Fruit fly (Drosophila melanogaster): ENCODE data around the gene CG17350.

Gene CG17350

DNA sequence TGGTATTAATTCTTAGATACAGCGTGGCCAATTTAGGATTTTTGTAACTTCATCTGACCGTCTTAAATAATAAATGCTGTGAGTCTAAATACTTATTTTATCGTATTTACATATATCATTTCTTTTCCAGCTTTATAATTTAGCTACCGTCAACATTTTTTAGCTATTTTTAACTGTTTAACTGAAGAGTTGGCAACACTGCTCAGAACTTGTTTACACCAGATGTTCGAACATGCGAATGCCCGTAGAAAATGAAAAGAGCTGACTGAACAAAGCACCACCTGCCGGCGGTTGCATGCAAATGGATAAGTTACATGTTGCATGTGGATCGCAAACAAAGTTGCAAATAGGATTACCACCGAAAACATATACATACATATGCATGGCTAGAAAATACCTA lies 17.2 kb upstream of the CG17350 start (continued):
- TF ChIP-seq scrt (GFP tag; optimal IDR thresholded peaks at IDR 0.05) (peak; percentile 49), Hmr (GFP tag; optimal IDR thresholded peaks at IDR 0.05) (peak; percentile 6), CG6175 (GFP tag; IDR thresholded peaks at IDR 0.05) (peak; percentile 87; the same call in 2 of the 3 replicates), row (GFP tag; IDR thresholded peaks at IDR 0.05) (peak; percentile 77)

DNA sequence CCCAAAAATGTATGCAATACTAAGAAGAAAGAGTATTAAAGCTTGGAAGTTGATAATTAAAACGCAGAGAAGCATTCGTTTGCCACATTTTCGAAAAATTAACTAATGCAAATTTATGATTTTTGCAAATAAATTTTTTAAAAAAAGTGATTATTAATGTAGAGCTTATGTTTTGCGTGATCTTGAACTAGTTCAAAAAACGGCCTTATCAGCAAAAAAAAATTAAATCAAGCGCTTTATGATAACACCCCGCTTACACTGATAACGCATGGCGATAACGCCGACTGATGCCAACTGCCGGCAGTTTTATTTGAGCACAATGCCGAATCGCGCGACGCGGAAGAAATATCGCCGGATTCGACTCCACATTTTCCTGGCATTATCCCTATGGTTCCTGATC lies 16.7 kb upstream of the CG17350 start, which contains the start of gene CG13086:
Gene CG13086, plus strand, starts transcription at position 301 of the 400 bp plus-strand sequence.
- no peak for TF ChIP-seq Med (GFP tag)
- TF ChIP-seq kah (GFP tag; optimal IDR thresholded peaks at IDR 0.05), result no peak
- TF ChIP-seq CrebB (tag; optimal IDR thresholded peaks at IDR 0.05), result no peak
- no peak for TF ChIP-seq lilli (GFP tag; optimal IDR thresholded peaks at IDR 0.05)
- TF ChIP-seq CG15514 (GFP tag; optimal IDR thresholded peaks at IDR 0.05), result peak; percentile 83
- TF ChIP-seq CG7357 (GFP tag; IDR thresholded peaks at IDR 0.05), result no peak
- no peak for TF ChIP-seq Bteb2 (GFP tag; optimal IDR thresholded peaks at IDR 0.05)
- TF ChIP-seq usp (GFP tag; optimal IDR thresholded peaks at IDR 0.05), result no peak
- no peak for TF ChIP-seq CG17802 (tag; optimal IDR thresholded peaks at IDR 0.05)
- 0 out of 2 replicates have a peak, but pooled peaks have one; percentile 15 for TF ChIP-seq amos (GFP tag; IDR thresholded peaks at IDR 0.05; ENCODE audit: partially characterized antibody)
- TF ChIP-seq Gug (GFP tag; IDR thresholded peaks at IDR 0.05), result no peak
- no peak for TF ChIP-seq pzg (GFP tag; optimal IDR thresholded peaks at IDR 0.05)
- no peak for TF ChIP-seq crol (GFP tag; IDR thresholded peaks at IDR 0.05)
- TF ChIP-seq pros (GFP tag; optimal IDR thresholded peaks at IDR 0.05), result no peak

DNA sequence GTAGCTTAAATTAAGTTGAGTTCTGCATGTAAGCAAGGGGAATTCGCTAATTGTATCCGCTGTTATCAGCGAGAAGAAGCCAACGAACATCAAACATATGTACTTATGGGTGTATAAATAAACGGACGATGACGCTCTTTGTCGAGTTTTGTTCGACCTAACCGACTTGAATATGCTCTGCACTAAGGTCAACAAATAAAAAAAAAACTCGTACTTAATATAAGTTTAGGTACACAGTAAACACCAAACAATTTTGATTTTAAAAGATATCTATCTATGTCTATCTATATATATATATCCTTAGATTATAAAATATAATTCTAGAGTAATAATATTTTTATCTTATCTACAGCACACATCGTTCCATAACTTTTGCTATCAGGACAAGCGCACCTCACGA lies 16.1 kb upstream of the CG17350 start:
- TF ChIP-seq bigmax (GFP tag; optimal IDR thresholded peaks at IDR 0.05), result no peak
- TF ChIP-seq twi (tag; optimal IDR thresholded peaks at IDR 0.05), result no peak
- peak; percentile 38 for TF ChIP-seq CG11504 (tag; optimal IDR thresholded peaks at IDR 0.05)
- no peak for TF ChIP-seq Sin3A (optimal IDR thresholded peaks at IDR 0.05)
- peak; percentile 86 for TF ChIP-seq CG10274 (GFP tag; optimal IDR thresholded peaks at IDR 0.05)
- TF ChIP-seq CG5245 (GFP tag; optimal IDR thresholded peaks at IDR 0.05), result no peak
- peak; percentile 26; the same call in 1 of the 2 replicates for TF ChIP-seq CG32532 (GFP tag; IDR thresholded peaks at IDR 0.05)
- TF ChIP-seq hkb (optimal IDR thresholded peaks at IDR 0.05), result no peak
- TF ChIP-seq hkb (GFP tag; IDR thresholded peaks at IDR 0.05), result no peak
- TF ChIP-seq dmrt99B (tag; optimal IDR thresholded peaks at IDR 0.05), result peak; percentile 29
- peak; percentile 86 for TF ChIP-seq Ets65A (GFP tag)
- peak in 1 of 2 experiments; percentile 22 for TF ChIP-seq bsh (GFP tag; optimal IDR thresholded peaks at IDR 0.05)
- peak; percentile 44 for TF ChIP-seq CG12391 (tag; optimal IDR thresholded peaks at IDR 0.05)
- TF ChIP-seq CG3281 (GFP tag; optimal IDR thresholded peaks at IDR 0.05), result no peak
- TF ChIP-seq CG10147 (GFP tag; optimal IDR thresholded peaks at IDR 0.05), result no peak
- TF ChIP-seq tin (GFP tag; optimal IDR thresholded peaks at IDR 0.05), result peak; percentile 7
- peak; percentile 42 for TF ChIP-seq CG9727 (GFP tag; optimal IDR thresholded peaks at IDR 0.05)
- TF ChIP-seq gsb-n (tag; optimal IDR thresholded peaks at IDR 0.05), result peak; percentile 3
- no peak for TF ChIP-seq btn (GFP tag; optimal IDR thresholded peaks at IDR 0.05)
- TF ChIP-seq Gsc (GFP tag; IDR thresholded peaks at IDR 0.05), result no peak
- TF ChIP-seq CG4424 (GFP tag; optimal IDR thresholded peaks at IDR 0.05), result peak; percentile 26
- peak; percentile 34 for TF ChIP-seq CG15269 (tag; optimal IDR thresholded peaks at IDR 0.05)
- no peak for TF ChIP-seq Antp (GFP tag; optimal IDR thresholded peaks at IDR 0.05)
- peak; percentile 43 for TF ChIP-seq CG31441 (GFP tag; IDR thresholded peaks at IDR 0.05)
- TF ChIP-seq BEAF-32 (GFP tag; optimal IDR thresholded peaks at IDR 0.05), result no peak
- no peak for TF ChIP-seq Bdp1 (GFP tag; optimal IDR thresholded peaks at IDR 0.05)
- peak; percentile 34 for TF ChIP-seq grau (tag; optimal IDR thresholded peaks at IDR 0.05)
- peak; percentile 18 for TF ChIP-seq CG13775 (GFP tag; optimal IDR thresholded peaks at IDR 0.05)
- no peak for TF ChIP-seq CG11247 (GFP tag; IDR thresholded peaks at IDR 0.05)
- TF ChIP-seq CG7357 (GFP tag; IDR thresholded peaks at IDR 0.05), result 0 out of 3 replicates have a peak, but pooled peaks have one; percentile 27
- TF ChIP-seq dysf (GFP tag; IDR thresholded peaks at IDR 0.05), result no peak
- no peak for TF ChIP-seq CG11695 (GFP tag; IDR thresholded peaks at IDR 0.05)
- peak; percentile 38 for TF ChIP-seq CG2120 (GFP tag; optimal IDR thresholded peaks at IDR 0.05)
